Worm (Caenorhabditis elegans) whole organism, mixed stage, embryonic: ENCODE data around the gene pqn-70.

Source experiments
- blmp-1 ChIP-seq: fragments of 150-350 bp; optimal IDR thresholded peaks from 2 replicates; lab custom pipeline; 2014; ENCODE audit warnings: missing biosample characterization, missing genetic modification characterization
- ces-1 ChIP-seq: fragments of 150-350 bp; optimal IDR thresholded peaks from 2 replicates; lab custom pipeline; 2014; ENCODE audit warnings: missing biosample characterization, missing genetic modification reagents, missing genetic modification characterization
- cnd-1 ChIP-seq: fragments of 200-800 bp; sonication (Bioruptor generic); optimal IDR thresholded peaks from 2 replicates; lab custom pipeline; 2018; ENCODE audit warnings: mild to moderate bottlenecking, missing genetic modification characterization, missing compliant biosample characterization
- elt-3 ChIP-seq: fragments of 150-350 bp; optimal IDR thresholded peaks from 2 replicates; lab custom pipeline; 2014; ENCODE audit warnings: missing biosample characterization, missing genetic modification characterization
- lin-13 ChIP-seq: fragments of 150-350 bp; optimal IDR thresholded peaks from 2 replicates; lab custom pipeline; 2014; ENCODE audit warnings: missing biosample characterization, missing genetic modification characterization
- mep-1 ChIP-seq: fragments of 150-350 bp; optimal IDR thresholded peaks from 2 replicates; lab custom pipeline; 2017; ENCODE audit warnings: missing biosample characterization, missing genetic modification reagents, missing genetic modification characterization, inconsistent platforms
- nhr-237 ChIP-seq: fragments of 150-350 bp; optimal IDR thresholded peaks from 2 replicates; lab custom pipeline; 2014; ENCODE audit warnings: missing biosample characterization, missing genetic modification characterization
- nhr-76 ChIP-seq: sonication (generic microtip); optimal IDR thresholded peaks from 2 replicates; lab custom pipeline; 2017; ENCODE audit warnings: missing biosample characterization, missing genetic modification characterization
- unc-39 ChIP-seq: fragments of 150-350 bp; optimal IDR thresholded peaks from 2 replicates; lab custom pipeline; 2014; ENCODE audit warnings: missing biosample characterization, missing genetic modification characterization
- unc-62 ChIP-seq: fragments of 150-350 bp; optimal IDR thresholded peaks from 2 replicates; lab custom pipeline; 2014; ENCODE audit warnings: missing biosample characterization, missing genetic modification reagents, missing genetic modification characterization
- ztf-11 ChIP-seq: fragments of 150-350 bp; optimal IDR thresholded peaks from 2 replicates; lab custom pipeline; 2014; ENCODE audit warnings: missing biosample characterization, missing genetic modification characterization

DNA sequence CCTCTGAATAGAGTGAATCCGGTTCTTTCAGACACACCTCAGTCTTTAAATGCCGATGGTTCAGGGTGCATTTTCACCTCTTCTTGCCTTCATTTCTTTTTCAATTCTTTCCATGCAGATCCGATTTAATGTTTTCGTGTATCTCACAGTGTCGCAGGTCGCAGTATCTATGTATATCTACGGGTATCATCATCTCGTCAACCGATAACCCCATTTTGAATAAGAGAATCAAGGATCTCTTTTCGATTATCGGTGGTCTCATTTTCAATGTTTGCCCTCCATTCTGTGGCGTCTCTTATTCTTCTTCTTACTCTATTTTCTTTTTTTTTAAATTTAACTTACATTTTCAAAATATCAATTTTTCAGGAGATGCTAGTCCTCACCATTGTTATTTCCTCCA lies 7.6 kb downstream of the pqn-70 start, which contains the start of gene T19B10.2:
- TF ChIP-seq ztf-11 (tag; lab: Kevin White, UChicago) (no peak), lin-13 (tag; lab: Kevin White, UChicago) (no peak), nhr-237 (tag; lab: Kevin White, UChicago) (no peak), unc-39 (no peak), nhr-76 (tag; lab: Kevin White, UChicago) (no peak), cnd-1 (tag; lab: Kevin White, UChicago) (no peak), unc-62 (GFP tag; lab: Kevin White, UChicago) (no peak), mep-1 (tag; lab: Kevin White, UChicago) (no peak), ces-1 (GFP tag; lab: Kevin White, UChicago) (no peak), elt-3 (tag; lab: Kevin White, UChicago) (no peak), blmp-1 (tag; lab: Kevin White, UChicago) (no peak)
